Fruit fly (Drosophila melanogaster): ENCODE results near the gene NimC2.

- no peak for TF ChIP-seq CG7045 (GFP tag; optimal IDR thresholded peaks at IDR 0.05)
- TF ChIP-seq toe (GFP tag; optimal IDR thresholded peaks at IDR 0.05), result no peak
- no peak for TF ChIP-seq Crg-1 (GFP tag; optimal IDR thresholded peaks at IDR 0.05)
- TF ChIP-seq Clk (GFP tag; optimal IDR thresholded peaks at IDR 0.05), result no peak
- no peak for TF ChIP-seq bab1 (GFP tag; optimal IDR thresholded peaks at IDR 0.05)
- no peak for TF ChIP-seq CG7101 (tag; optimal IDR thresholded peaks at IDR 0.05)
- TF ChIP-seq kay (GFP tag; ENCODE audit: borderline replicate concordance), result no peak
- TF ChIP-seq CG14711 (tag; optimal IDR thresholded peaks at IDR 0.05), result no peak
- no peak for TF ChIP-seq ovo (GFP tag; optimal IDR thresholded peaks at IDR 0.05)
- TF ChIP-seq Hr96 (GFP tag; optimal IDR thresholded peaks at IDR 0.05), result no peak
- no peak for TF ChIP-seq CG12768 (GFP tag; optimal IDR thresholded peaks at IDR 0.05)
- TF ChIP-seq CG33017 (tag; optimal IDR thresholded peaks at IDR 0.05), result no peak
- no peak for TF ChIP-seq pad (GFP tag; optimal IDR thresholded peaks at IDR 0.05)
- no peak for TF ChIP-seq Mnt (GFP tag; optimal IDR thresholded peaks at IDR 0.05)
Observed at dm6 chr2L:13957239-13957638, 22.7 kb upstream of the NimC2 start, which contains the start of gene NimA.

Data from whole organism, adult.